Worm (Caenorhabditis elegans) whole organism, young adult: Measurements from ENCODE around the gene nhr-96.

Experiments
- F57C9.4 ChIP-seq: sonication (generic microtip); optimal IDR thresholded peaks from 2 replicates; lab custom pipeline; 2017; ENCODE audit warnings: mild to moderate bottlenecking, missing genetic modification characterization, missing compliant biosample characterization
- Y95B8A.8 ChIP-seq: fragments of 200-800 bp; sonication (Bioruptor generic); IDR thresholded peaks from 2 replicates; pipeline ENCODE4 v1.3.6; 2022; ENCODE audit warnings: missing genetic modification reagents, missing genetic modification characterization, missing compliant biosample characterization
- ama-1 ChIP-seq, 3 experiments: fragments of 150-350 bp in 1 of 3; sonication (generic microtip) in 2 of 3; optimal IDR thresholded peaks; 2 replicates each; lab custom pipeline; 2014 to 2018; ENCODE audit warnings: missing biosample characterization in 2 of 3, missing genetic modification characterization in 2 of 3, missing genetic modification reagents in 2 of 3
- ccch-3 ChIP-seq: fragments of 200-800 bp; sonication (Bioruptor generic); optimal IDR thresholded peaks from 2 replicates; lab custom pipeline; 2018; ENCODE audit warnings: mild to moderate bottlenecking, missing genetic modification characterization, missing compliant biosample characterization
- let-526 ChIP-seq: fragments of 200-800 bp; sonication (Bioruptor generic); IDR thresholded peaks from 2 replicates; pipeline ENCODE4 v1.3.6; 2022; ENCODE audit warnings: missing genetic modification reagents, missing genetic modification characterization, missing compliant biosample characterization
- lin-35 ChIP-seq, 3 experiments: fragments of 150-350 bp in 2 of 3; sonication (generic microtip) in 1 of 3; optimal IDR thresholded peaks; 2 replicates each; lab custom pipeline; 2014 to 2018; ENCODE audit warnings: missing biosample characterization in 3 of 3, missing genetic modification characterization in 3 of 3, missing genetic modification reagents in 3 of 3
- madf-8 ChIP-seq: fragments of 200-800 bp; sonication (Bioruptor generic); conservative IDR thresholded peaks from 2 replicates; pipeline ENCODE4 v1.3.6; 2022; ENCODE audit warnings: missing genetic modification reagents, missing genetic modification characterization, missing compliant biosample characterization
- nfya-1 ChIP-seq: sonication (generic microtip); optimal IDR thresholded peaks from 2 replicates; lab custom pipeline; 2017; ENCODE audit warnings: antibody characterized with exemption, missing compliant biosample characterization, missing genetic modification characterization, borderline replicate concordance; ENCODE audit not compliant: insufficient read depth
- nfyb-1 ChIP-seq: fragments of 200-800 bp; sonication (Bioruptor generic); IDR thresholded peaks from 2 replicates; pipeline ENCODE4 v1.3.6; 2022; ENCODE audit warnings: missing genetic modification reagents, missing genetic modification characterization, missing compliant biosample characterization
- nhr-80 ChIP-seq: sonication (generic microtip); optimal IDR thresholded peaks from 2 replicates; lab custom pipeline; 2016; ENCODE audit warnings: missing genetic modification characterization, missing compliant biosample characterization
- snpc-1.1 ChIP-seq: sonication (generic microtip); optimal IDR thresholded peaks from 2 replicates; lab custom pipeline; 2017; ENCODE audit warnings: missing genetic modification characterization, mild to moderate bottlenecking, missing compliant biosample characterization, antibody characterized with exemption, moderate library complexity, missing genotype, missing genetic modification reagents; ENCODE audit not compliant: insufficient read depth
- unc-62 ChIP-seq: fragments of 150-350 bp; optimal IDR thresholded peaks from 2 replicates; lab custom pipeline; 2014; ENCODE audit warnings: missing biosample characterization, missing genetic modification reagents, missing genetic modification characterization

ce11 chrV:2206181-2206580, 27.1 kb upstream of the nhr-96 start, which contains the start of gene srt-40:
- TF ChIP-seq unc-62 (no peak), ccch-3 (no peak), nhr-80 (no peak), nfya-1 (no peak), snpc-1.1 (no peak), F57C9.4 (tag; lab: Kevin White, UChicago) (no peak), lin-35 (GFP tag; optimal IDR thresholded peaks at IDR 0.05; lab: Kevin White, UChicago) (no peak), nfyb-1 (GFP tag; lab: Robert Waterston, UW) (no peak), let-526 (no peak), madf-8 (GFP tag; lab: Robert Waterston, UW) (no peak), ama-1 (optimal IDR thresholded peaks at IDR 0.05; lab: Kevin White, UChicago) (no peak), ama-1 (GFP tag; optimal IDR thresholded peaks at IDR 0.05; lab: Kevin White, UChicago) (no peak), Y95B8A.8 (no peak)
